Fruit fly (Drosophila melanogaster) Kc167 (cell line): Measurements from ENCODE around the gene CG45545.

ENCODE experiments used
- h ChIP-seq: fragments of >200 bp; optimal IDR thresholded peaks from 3 replicates; lab custom pipeline; 2018; ENCODE audit warnings: missing external identifiers
- insv ChIP-seq: fragments of >200 bp; optimal IDR thresholded peaks from 3 replicates; lab custom pipeline; 2018; ENCODE audit warnings: missing external identifiers

dm6 chr3R:7504989-7505761 lies 46.6 kb upstream of the CG45545 start, which contains the start of gene alpha-Est9:
- no peak for TF ChIP-seq h (lab: Kevin White, UChicago)
- TF ChIP-seq insv (lab: Kevin White, UChicago): no peak
